Fruit fly (Drosophila melanogaster): Measurements from ENCODE around the gene Bin1.

Gene Bin1

DNA sequence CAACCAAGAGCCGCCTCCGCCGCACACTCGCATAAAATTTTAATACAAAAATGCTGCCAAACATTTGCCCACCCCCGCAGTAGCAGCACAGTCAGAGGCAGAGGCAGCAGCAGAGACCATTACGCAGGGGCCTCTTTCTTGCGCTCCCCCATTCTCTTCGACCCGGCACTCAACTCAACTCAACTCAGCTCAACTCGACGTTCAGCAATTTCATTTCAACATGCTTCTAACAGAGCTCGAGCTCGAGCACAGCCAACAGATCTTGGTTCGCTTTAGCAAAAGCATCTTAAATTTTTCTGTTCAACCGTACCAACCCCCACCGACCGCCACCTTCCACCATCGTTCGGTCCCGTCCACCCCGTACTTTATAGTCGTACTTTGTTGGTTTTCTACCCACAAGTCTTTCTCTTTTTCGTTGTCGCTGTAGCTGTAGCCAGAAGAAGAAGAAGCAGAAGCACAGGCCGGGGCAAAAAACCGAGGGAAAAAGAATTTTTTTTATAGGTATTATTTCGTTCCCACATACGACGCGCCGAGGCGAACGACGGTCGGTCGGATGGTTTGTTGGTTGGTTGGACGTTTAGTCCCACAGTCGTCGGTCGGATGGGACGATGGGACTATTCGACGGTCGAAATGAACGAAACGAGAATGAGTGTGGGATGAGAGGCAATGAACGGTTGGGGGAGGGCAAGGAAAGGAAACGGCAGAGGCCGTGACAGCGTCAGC, 46.0 kb upstream of the Bin1 start:
- TF ChIP-seq CG15710 (tag; optimal IDR thresholded peaks at IDR 0.05) (no peak), CG13204 (GFP tag; optimal IDR thresholded peaks at IDR 0.05) (peak; percentile 76), D1 (tag; optimal IDR thresholded peaks at IDR 0.05) (no peak), EcR (GFP tag; optimal IDR thresholded peaks at IDR 0.05) (peak; percentile 96)

DNA sequence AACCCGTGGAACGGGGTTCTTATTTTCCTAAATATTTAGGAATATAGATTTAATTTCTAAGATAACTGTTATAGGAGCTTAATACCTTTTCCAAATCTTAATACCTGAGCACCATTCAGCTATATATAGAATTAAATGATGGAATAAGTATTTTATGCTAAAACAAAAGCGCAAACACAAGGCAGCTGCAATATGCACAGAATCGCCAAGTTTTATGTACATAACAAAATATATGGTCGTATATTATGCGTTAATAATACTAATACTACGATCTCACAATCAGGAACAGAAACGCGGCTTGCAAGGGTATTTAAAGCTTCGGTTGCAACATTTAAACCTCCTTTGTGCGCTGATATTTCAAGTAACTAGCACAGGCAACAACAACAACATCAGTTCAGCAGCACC, 45.4 kb upstream of the Bin1 start:
- TF ChIP-seq EcR (GFP tag; optimal IDR thresholded peaks at IDR 0.05) (no peak), Pif1A (GFP tag; optimal IDR thresholded peaks at IDR 0.05) (peak; percentile 81), CG8159 (tag; optimal IDR thresholded peaks at IDR 0.05) (peak; percentile 95), fd96Ca (GFP tag; IDR thresholded peaks at IDR 0.05) (no peak), CG32121 (GFP tag; IDR thresholded peaks at IDR 0.05) (no peak), D1 (tag; optimal IDR thresholded peaks at IDR 0.05) (peak; percentile 83), CG12605 (GFP tag; IDR thresholded peaks at IDR 0.05) (no peak), Snoo (tag; optimal IDR thresholded peaks at IDR 0.05) (peak; percentile 87), CG34367 (tag; optimal IDR thresholded peaks at IDR 0.05) (peak; percentile 83), CG9948 (tag; optimal IDR thresholded peaks at IDR 0.05) (peak; percentile 93), CG14655 (GFP tag; optimal IDR thresholded peaks at IDR 0.05) (peak; percentile 92), rn (GFP tag; IDR thresholded peaks at IDR 0.05) (no peak), CG4496 (GFP tag; IDR thresholded peaks at IDR 0.05) (no peak), CG10348 (GFP tag; IDR thresholded peaks at IDR 0.05) (no peak), CG17806 (tag; optimal IDR thresholded peaks at IDR 0.05) (peak; percentile 88), CG13204 (GFP tag; optimal IDR thresholded peaks at IDR 0.05) (no peak), CG15710 (tag; optimal IDR thresholded peaks at IDR 0.05) (peak; percentile 90), gl (tag; optimal IDR thresholded peaks at IDR 0.05) (peak; percentile 27), CG8301 (tag; optimal IDR thresholded peaks at IDR 0.05) (peak; percentile 86), Pif1B (GFP tag; optimal IDR thresholded peaks at IDR 0.05) (peak; percentile 90), Ets98B (GFP tag; IDR thresholded peaks at IDR 0.05) (no peak)

DNA sequence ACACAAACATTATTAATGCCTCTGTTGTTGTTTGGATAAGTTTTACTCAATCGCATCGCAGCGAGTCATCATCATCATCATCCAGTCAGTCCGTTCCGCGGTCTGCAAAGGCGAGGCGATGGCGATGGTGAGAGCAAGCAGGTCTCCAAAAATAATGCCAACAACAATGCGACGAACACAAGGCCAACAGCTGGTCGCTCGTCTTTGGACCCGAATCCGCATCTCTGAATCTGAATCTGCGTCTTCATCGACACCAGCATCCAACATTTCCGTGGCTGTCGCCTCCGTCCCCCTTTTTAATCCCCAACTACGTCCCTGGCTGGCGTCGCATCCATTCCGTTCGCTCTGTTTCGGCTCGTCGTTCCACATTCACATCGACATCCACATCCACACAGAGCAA, 44.9 kb upstream of the Bin1 start:
- TF ChIP-seq CG13204 (GFP tag; optimal IDR thresholded peaks at IDR 0.05) (peak; percentile 90), Pif1B (GFP tag; optimal IDR thresholded peaks at IDR 0.05) (no peak), EcR (GFP tag; optimal IDR thresholded peaks at IDR 0.05) (peak; percentile 66)

DNA sequence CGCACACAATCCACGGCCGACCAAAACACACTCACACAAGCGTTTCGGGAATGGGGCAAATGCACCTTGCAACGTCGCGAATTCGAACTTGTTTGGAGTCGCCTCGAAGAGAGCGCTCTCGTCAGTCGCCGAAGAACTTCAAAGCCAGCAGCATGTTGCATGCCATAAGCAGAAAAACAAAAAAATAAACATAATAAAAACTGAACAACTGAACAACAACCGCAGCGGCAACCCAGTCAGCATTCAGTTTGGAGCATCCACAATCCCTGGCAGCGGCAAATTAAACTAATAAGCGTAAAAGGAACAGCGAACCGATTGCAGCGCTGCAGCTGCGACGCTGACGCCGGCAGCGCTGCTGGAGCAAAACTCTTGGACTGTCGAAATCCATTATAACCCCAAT, 43.2 kb upstream of the Bin1 start:
- no peak for TF ChIP-seq CG32121 (GFP tag; IDR thresholded peaks at IDR 0.05)
- no peak for TF ChIP-seq CG17806 (tag; optimal IDR thresholded peaks at IDR 0.05)
- no peak for TF ChIP-seq CG4496 (GFP tag; IDR thresholded peaks at IDR 0.05)
- TF ChIP-seq Ets98B (GFP tag; IDR thresholded peaks at IDR 0.05), result no peak
- no peak for TF ChIP-seq CG12605 (GFP tag; IDR thresholded peaks at IDR 0.05)
- no peak for TF ChIP-seq CG34367 (tag; optimal IDR thresholded peaks at IDR 0.05)
- TF ChIP-seq D1 (tag; optimal IDR thresholded peaks at IDR 0.05), result no peak
- no peak for TF ChIP-seq CG8301 (tag; optimal IDR thresholded peaks at IDR 0.05)
- TF ChIP-seq Pif1A (GFP tag; optimal IDR thresholded peaks at IDR 0.05), result no peak
- TF ChIP-seq CG9948 (tag; optimal IDR thresholded peaks at IDR 0.05), result no peak
- TF ChIP-seq rn (GFP tag; IDR thresholded peaks at IDR 0.05), result no peak
- peak; percentile 4 for TF ChIP-seq EcR (GFP tag; optimal IDR thresholded peaks at IDR 0.05)
- peak; percentile 52 for TF ChIP-seq gl (tag; optimal IDR thresholded peaks at IDR 0.05)
- TF ChIP-seq CG13204 (GFP tag; optimal IDR thresholded peaks at IDR 0.05), result peak; percentile 65

DNA sequence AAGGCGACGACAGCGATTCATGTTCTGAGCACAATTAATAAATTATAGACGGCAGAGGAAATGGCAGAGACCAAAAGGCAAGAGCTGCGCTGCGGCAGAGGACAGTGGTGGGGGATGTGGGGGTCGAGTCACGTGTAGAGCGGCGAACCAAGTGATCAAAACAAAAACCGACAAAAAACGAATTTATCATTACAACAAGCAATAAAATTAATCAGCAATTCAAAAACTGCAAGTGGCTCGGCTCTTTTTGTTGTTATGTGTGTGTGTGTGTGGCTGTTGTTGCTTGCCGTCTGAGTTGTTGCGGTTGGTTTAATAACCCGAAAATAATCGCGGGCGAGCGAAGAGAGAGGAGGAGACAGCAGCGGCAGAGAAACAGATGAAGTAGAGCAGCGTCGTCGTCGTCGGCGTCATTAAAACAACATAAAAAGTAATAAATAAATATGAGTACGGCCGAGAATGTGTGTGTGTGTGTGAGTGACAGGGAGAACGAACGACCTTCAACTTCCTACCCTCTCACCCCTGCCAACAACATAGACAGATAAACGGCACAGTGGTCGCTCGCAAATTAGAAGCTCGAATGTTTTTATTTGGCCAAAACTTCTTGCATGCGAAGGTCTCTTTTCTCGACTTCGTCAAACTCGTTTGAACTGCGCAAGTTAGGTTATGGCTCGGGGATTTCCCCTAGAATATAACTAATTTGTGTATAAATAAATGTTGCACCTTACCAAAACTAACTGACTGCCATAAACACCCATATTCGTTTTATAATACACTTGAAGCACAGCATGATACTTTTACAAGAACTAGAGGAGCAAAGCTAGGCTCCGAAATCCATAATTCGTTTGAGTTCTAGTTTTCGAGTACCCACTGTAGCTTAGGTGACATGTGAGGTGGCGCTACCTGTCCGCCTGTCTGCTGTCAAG, 42.3 kb upstream of the Bin1 start:
- TF ChIP-seq CG14655 (GFP tag; optimal IDR thresholded peaks at IDR 0.05) (peak; percentile 82), Pif1A (GFP tag; optimal IDR thresholded peaks at IDR 0.05) (peak; percentile 80), gl (tag; optimal IDR thresholded peaks at IDR 0.05) (no peak), Pif1B (GFP tag; optimal IDR thresholded peaks at IDR 0.05) (peak; percentile 56), fd96Ca (GFP tag; IDR thresholded peaks at IDR 0.05) (no peak), D1 (tag; optimal IDR thresholded peaks at IDR 0.05) (no peak), CG13204 (GFP tag; optimal IDR thresholded peaks at IDR 0.05) (peak; percentile 35), rn (GFP tag; IDR thresholded peaks at IDR 0.05) (no peak), CG9948 (tag; optimal IDR thresholded peaks at IDR 0.05) (peak; percentile 70), CG12605 (GFP tag; IDR thresholded peaks at IDR 0.05) (no peak), Snoo (tag; optimal IDR thresholded peaks at IDR 0.05) (peak; percentile 48), CG17806 (tag; optimal IDR thresholded peaks at IDR 0.05) (peak; percentile 62), CG4496 (GFP tag; IDR thresholded peaks at IDR 0.05) (no peak), EcR (GFP tag; optimal IDR thresholded peaks at IDR 0.05) (peak; percentile 91), CG8159 (tag; optimal IDR thresholded peaks at IDR 0.05) (peak; percentile 79), CG15710 (tag; optimal IDR thresholded peaks at IDR 0.05) (peak; percentile 72), Ets98B (GFP tag; IDR thresholded peaks at IDR 0.05) (no peak), CG10348 (GFP tag; IDR thresholded peaks at IDR 0.05) (no peak), CG34367 (tag; optimal IDR thresholded peaks at IDR 0.05) (peak; percentile 41), CG8301 (tag; optimal IDR thresholded peaks at IDR 0.05) (peak; percentile 75), CG32121 (GFP tag; IDR thresholded peaks at IDR 0.05) (no peak)
